Worm (Caenorhabditis elegans) whole organism, early embryonic: ENCODE data around the gene srh-286.

Experiments
- aly-1 ChIP-seq: sonication (generic microtip); optimal IDR thresholded peaks from 2 replicates; lab custom pipeline; 2016; ENCODE audit warnings: missing genetic modification characterization, missing compliant biosample characterization
- ama-1 ChIP-seq: fragments of 150-350 bp; optimal IDR thresholded peaks from 2 replicates; lab custom pipeline; 2014
- ceh-13 ChIP-seq: fragments of 200-800 bp; sonication (Bioruptor generic); optimal IDR thresholded peaks from 2 replicates; lab custom pipeline; 2018; ENCODE audit warnings: mild to moderate bottlenecking, missing genetic modification characterization, missing compliant biosample characterization
- ceh-36 ChIP-seq: sonication (generic microtip); optimal IDR thresholded peaks from 2 replicates; lab custom pipeline; 2016; ENCODE audit warnings: missing genetic modification characterization, inconsistent platforms, missing compliant biosample characterization
- ets-7 ChIP-seq: sonication (generic microtip); optimal IDR thresholded peaks from 2 replicates; lab custom pipeline; 2016; ENCODE audit warnings: missing genotype, missing genetic modification characterization, missing compliant biosample characterization
- hmg-4 ChIP-seq: fragments of 200-800 bp; sonication (Bioruptor generic); optimal IDR thresholded peaks from 2 replicates; lab custom pipeline; 2018; ENCODE audit warnings: mild to moderate bottlenecking, missing genetic modification characterization, missing compliant biosample characterization
- scrt-1 ChIP-seq: fragments of 200-800 bp; sonication (Bioruptor generic); IDR thresholded peaks from 2 replicates; pipeline ENCODE4 v1.3.6; 2022; ENCODE audit warnings: missing genetic modification characterization, missing compliant biosample characterization
- sea-1 ChIP-seq: fragments of 200-800 bp; sonication (Bioruptor generic); conservative IDR thresholded peaks from 2 replicates; pipeline ENCODE4 v1.3.6; 2022; ENCODE audit warnings: missing genetic modification characterization, missing compliant biosample characterization
- tbx-37 ChIP-seq: fragments of 200-800 bp; sonication (Bioruptor generic); conservative IDR thresholded peaks from 2 replicates; pipeline ENCODE4 v1.3.6; 2022; ENCODE audit warnings: missing genetic modification reagents, missing genetic modification characterization, missing compliant biosample characterization

DNA sequence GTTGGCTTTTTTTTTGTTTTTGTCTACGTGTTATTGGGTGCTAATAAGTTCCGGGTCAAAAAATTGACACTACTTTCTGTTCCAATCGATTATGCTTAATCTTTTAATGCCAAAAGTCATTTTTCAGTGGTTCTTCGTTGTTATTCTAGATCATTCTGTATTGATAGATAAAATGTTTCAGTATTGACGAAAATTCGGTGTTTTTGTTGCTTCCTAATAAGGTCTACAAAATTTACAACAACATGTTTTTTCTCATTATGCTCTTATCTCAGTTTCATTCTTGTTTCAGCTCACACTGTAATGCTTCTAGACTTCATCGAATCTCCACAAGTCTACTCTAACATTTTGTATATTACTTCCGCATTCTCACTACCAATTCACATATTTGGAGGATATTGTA lies 12.7 kb downstream of the srh-286 start, which contains the start of gene srh-303:
- no peak for TF ChIP-seq sea-1 (GFP tag; lab: Robert Waterston, UW)
- TF ChIP-seq ceh-13, result no peak
- no peak for TF ChIP-seq scrt-1 (GFP tag; lab: Robert Waterston, UW)
- TF ChIP-seq aly-1, result no peak
- TF ChIP-seq ama-1, result no peak
- TF ChIP-seq ets-7 (tag; lab: Kevin White, UChicago), result no peak
- no peak for TF ChIP-seq ceh-36
- no peak for TF ChIP-seq hmg-4
- TF ChIP-seq tbx-37 (GFP tag; lab: Robert Waterston, UW), result no peak
